Worm (Caenorhabditis elegans): ENCODE measurements around the gene srab-8.

Gene srab-8

DNA sequence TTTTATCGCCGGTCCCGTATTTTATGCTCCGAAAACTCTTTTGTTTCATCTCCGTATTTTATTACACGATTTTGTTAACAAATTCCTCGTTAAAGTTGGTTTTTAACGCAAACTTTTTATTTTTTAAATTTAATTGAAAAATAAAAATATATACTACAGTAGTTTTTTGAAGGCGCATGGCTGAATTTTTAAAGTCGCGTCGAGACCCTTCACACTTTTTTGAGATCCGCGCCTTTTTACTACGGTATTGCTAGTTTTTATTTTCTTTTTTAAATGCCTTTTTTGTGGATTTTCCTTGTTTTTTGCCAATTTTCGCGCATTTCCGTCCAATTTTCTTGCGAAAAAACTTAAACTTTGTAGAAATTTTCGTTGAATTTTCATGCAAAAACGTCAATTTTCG lies 28.2 kb downstream of the srab-8 start:
- TF ChIP-seq fos-1 (tag; optimal IDR thresholded peaks at IDR 0.05) (no peak), nhr-43 (tag; optimal IDR thresholded peaks at IDR 0.05; ENCODE audit: poor library complexity, severe bottlenecking) (no peak)

DNA sequence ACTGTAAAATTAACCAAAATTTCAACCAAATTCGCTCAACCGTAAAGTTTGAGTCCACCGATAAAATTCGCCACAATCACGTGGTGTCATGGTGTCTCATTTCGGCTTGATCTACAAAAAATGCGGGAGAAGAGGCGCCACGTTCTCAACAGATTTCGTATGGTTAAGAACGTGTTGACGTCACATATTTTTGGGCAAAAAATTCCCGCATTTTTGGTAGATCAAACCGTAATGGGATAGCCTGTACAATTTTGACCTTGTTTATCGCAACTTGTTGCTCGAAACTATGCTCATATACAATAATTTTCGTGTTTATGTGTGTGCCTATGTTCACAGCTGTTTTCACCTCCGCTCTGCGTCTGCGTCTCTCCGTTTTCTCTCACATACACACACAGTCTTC lies 32.7 kb downstream of the srab-8 start:
- TF ChIP-seq lin-39 (tag; optimal IDR thresholded peaks at IDR 0.05) (no peak), fkh-2 (tag; optimal IDR thresholded peaks at IDR 0.05) (no peak)

DNA sequence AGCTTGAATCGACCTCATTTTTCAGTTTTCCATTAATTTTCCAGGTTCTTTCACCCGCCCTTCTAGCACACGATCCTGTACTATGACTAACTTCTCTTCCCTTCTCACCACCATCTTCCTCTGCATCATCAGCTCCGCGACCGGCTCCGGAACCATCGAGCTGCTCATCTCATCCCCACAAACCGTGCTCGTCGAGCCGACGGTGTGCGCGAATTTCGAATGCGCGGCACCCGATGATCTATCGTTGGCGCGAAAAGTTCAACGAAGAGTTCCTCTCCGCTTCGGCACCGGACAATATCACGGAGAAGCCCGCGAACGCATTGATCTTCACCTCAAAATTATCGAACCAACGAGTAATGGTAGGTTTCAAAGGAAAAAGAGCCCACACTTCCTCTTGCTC lies 33.9 kb downstream of the srab-8 start, which contains the start of gene apx-1:
TSS of gene apx-1 (plus strand) at position 50 of the 400 bp plus-strand sequence.
- TF ChIP-seq fkh-10 (GFP tag; optimal IDR thresholded peaks at IDR 0.05) (no peak), lsy-12 (tag; optimal IDR thresholded peaks at IDR 0.05) (no peak), skn-1 (tag; optimal IDR thresholded peaks at IDR 0.05) (no peak), ztf-4 (tag; optimal IDR thresholded peaks at IDR 0.05) (no peak), nhr-28 (tag; optimal IDR thresholded peaks at IDR 0.05) (no peak), elt-3 (tag; optimal IDR thresholded peaks at IDR 0.05) (no peak), nhr-23 (tag; optimal IDR thresholded peaks at IDR 0.05) (no peak), tbx-2 (tag; optimal IDR thresholded peaks at IDR 0.05) (no peak), fkh-2 (tag; optimal IDR thresholded peaks at IDR 0.05) (no peak), ceh-82 (tag; optimal IDR thresholded peaks at IDR 0.05) (no peak)

DNA sequence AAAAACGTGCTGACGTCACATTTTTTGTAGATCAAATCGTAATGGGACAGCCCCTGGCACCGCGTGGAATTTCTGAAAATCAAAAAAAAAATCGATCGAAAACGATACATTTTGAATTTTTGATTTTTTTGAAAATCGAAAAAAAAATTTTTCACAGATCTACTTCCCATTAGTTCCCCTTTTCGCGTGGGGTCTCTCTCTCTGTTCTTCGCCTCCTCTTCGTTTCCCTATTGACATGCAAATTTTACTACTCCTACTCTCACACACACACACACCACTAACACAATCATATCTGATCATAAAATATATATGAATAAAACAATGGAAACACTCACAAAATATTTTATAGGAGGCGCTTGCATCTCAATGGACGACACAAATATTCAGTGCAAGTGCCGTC lies 42.3 kb downstream of the srab-8 start:
- TF ChIP-seq elt-2 (tag; optimal IDR thresholded peaks at IDR 0.05) = no peak
- no peak for TF ChIP-seq nhr-23 (tag; optimal IDR thresholded peaks at IDR 0.05)
- TF ChIP-seq unc-39 (tag; optimal IDR thresholded peaks at IDR 0.05) = no peak
- TF ChIP-seq sea-2 (GFP tag; optimal IDR thresholded peaks at IDR 0.05) = no peak
- TF ChIP-seq skn-1 (tag; optimal IDR thresholded peaks at IDR 0.05) = no peak

DNA sequence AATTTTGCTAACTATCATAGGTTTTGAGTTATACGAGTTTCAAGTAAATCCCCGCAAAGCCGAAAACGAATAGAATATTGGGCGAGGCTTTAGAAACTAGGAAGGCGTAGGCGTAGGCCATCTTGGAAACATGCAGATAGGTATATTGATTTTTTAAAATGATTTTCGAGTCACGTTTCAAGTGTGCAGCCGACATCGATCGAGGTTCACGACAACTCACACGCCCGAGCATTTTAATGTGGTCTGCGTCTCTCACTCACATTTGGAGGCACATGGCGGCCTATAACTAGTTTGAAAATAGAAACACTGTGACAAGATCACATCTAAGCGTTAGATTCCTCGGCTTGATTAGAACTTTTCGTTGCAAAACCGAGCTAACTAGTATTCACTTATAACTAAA lies 51.1 kb downstream of the srab-8 start, which contains the start of gene K08D9.2:
TSS of gene K08D9.2 (plus strand) at position 301 of the 400 bp plus-strand sequence.
- TF ChIP-seq tbx-2 (tag; optimal IDR thresholded peaks at IDR 0.05) = no peak
- no peak for TF ChIP-seq nhr-25 (tag; optimal IDR thresholded peaks at IDR 0.05)

Data from whole organism, L3 larva.